Worm (Caenorhabditis elegans): ENCODE results near the gene sri-69.

DNA sequence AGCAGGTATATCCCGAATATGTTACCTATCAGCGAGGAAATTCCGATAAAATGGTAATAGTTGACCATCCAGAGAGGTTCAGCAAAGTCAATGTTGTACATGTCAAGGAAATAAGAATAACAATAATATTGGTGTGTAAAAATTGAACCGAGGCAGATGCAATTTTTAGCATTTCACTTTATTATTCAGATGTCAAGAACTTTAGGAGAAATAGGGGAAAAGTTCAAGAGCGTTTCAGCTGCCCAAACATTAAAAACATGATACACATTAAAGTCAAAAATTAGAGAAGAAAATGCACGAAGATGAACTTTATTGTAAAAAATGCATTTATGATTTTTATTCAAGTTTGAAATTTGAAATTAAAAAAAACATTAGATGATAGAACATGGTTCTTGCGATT is at the start of gene sri-69:
- TF ChIP-seq mep-1 (tag; optimal IDR thresholded peaks at IDR 0.05) = no peak
- no peak for TF ChIP-seq elt-1 (tag; optimal IDR thresholded peaks at IDR 0.05; ENCODE audit: borderline replicate concordance, insufficient read depth)
- TF ChIP-seq snpc-4 (tag; optimal IDR thresholded peaks at IDR 0.05) = no peak
- no peak for TF ChIP-seq unc-120 (tag; optimal IDR thresholded peaks at IDR 0.05; ENCODE audit: poor library complexity, severe bottlenecking)

All from whole organism, mixed stage, embryonic.